Worm (Caenorhabditis elegans) whole organism, L2 larva: Measurements from ENCODE around the gene bus-2.

Source experiments
- C34F6.9 ChIP-seq: fragments of 150-350 bp; optimal IDR thresholded peaks from 2 replicates; lab custom pipeline; 2014; ENCODE audit warnings: missing biosample characterization, missing genetic modification characterization
- F13H6.1 ChIP-seq: sonication (generic microtip); optimal IDR thresholded peaks from 2 replicates; lab custom pipeline; 2016; ENCODE audit warnings: missing genetic modification characterization, missing compliant biosample characterization
- R02D3.7 ChIP-seq: fragments of 150-350 bp; optimal IDR thresholded peaks from 2 replicates; lab custom pipeline; 2014; ENCODE audit warnings: missing biosample characterization, missing genetic modification characterization
- Y55F3AM.14 ChIP-seq: fragments of 200-800 bp; sonication (Bioruptor generic); optimal IDR thresholded peaks from 2 replicates; lab custom pipeline; 2018; ENCODE audit warnings: mild to moderate bottlenecking, missing genetic modification characterization, missing compliant biosample characterization
- ZK546.5 ChIP-seq: sonication (generic microtip); optimal IDR thresholded peaks from 2 replicates; lab custom pipeline; 2017; ENCODE audit warnings: missing biosample characterization, missing genetic modification characterization
- alr-1 ChIP-seq: fragments of 150-350 bp; optimal IDR thresholded peaks from 2 replicates; lab custom pipeline; 2014; ENCODE audit warnings: missing biosample characterization, missing genetic modification characterization
- aly-2 ChIP-seq: fragments of 150-350 bp; optimal IDR thresholded peaks from 2 replicates; lab custom pipeline; 2014; ENCODE audit warnings: missing biosample characterization, missing genetic modification characterization
- ama-1 ChIP-seq: fragments of 150-350 bp; optimal IDR thresholded peaks from 2 replicates; lab custom pipeline; 2018; ENCODE audit warnings: inconsistent platforms
- blmp-1 ChIP-seq: sonication (generic microtip); optimal IDR thresholded peaks from 2 replicates; lab custom pipeline; 2017; ENCODE audit warnings: missing genetic modification characterization, mild to moderate bottlenecking, missing compliant biosample characterization, antibody characterized with exemption, moderate library complexity; ENCODE audit not compliant: insufficient read depth
- ceh-82 ChIP-seq: fragments of 150-350 bp; optimal IDR thresholded peaks from 2 replicates; lab custom pipeline; 2014; ENCODE audit warnings: missing biosample characterization, missing genetic modification characterization
- crh-2 ChIP-seq: sonication (generic microtip); optimal IDR thresholded peaks from 2 replicates; lab custom pipeline; 2017; ENCODE audit warnings: missing biosample characterization, missing genetic modification characterization
- dmd-4 ChIP-seq: sonication (generic microtip); optimal IDR thresholded peaks from 2 replicates; lab custom pipeline; 2017; ENCODE audit warnings: missing biosample characterization, missing genetic modification characterization
- egl-27 ChIP-seq: sonication (generic microtip); optimal IDR thresholded peaks from 3 replicates; lab custom pipeline; 2017; ENCODE audit warnings: missing biosample characterization, missing genetic modification reagents, missing genetic modification characterization
- elt-1 ChIP-seq: fragments of 150-350 bp; optimal IDR thresholded peaks from 2 replicates; lab custom pipeline; 2014; ENCODE audit warnings: missing biosample characterization, missing genetic modification characterization
- elt-3 ChIP-seq: sonication (generic microtip); optimal IDR thresholded peaks from 2 replicates; lab custom pipeline; 2017; ENCODE audit warnings: missing biosample characterization, missing genetic modification characterization
- gmeb-1 ChIP-seq: fragments of 150-350 bp; optimal IDR thresholded peaks from 2 replicates; lab custom pipeline; 2014; ENCODE audit warnings: missing biosample characterization, missing genetic modification characterization
- lin-11 ChIP-seq: fragments of 150-350 bp; sonication (generic microtip); optimal IDR thresholded peaks from 2 replicates; lab custom pipeline; 2014; ENCODE audit warnings: missing biosample characterization, missing genetic modification characterization, inconsistent platforms, mixed read lengths
- lin-13 ChIP-seq: fragments of 150-350 bp; optimal IDR thresholded peaks from 2 replicates; lab custom pipeline; 2014; ENCODE audit warnings: missing biosample characterization, missing genetic modification reagents, missing genetic modification characterization
- lin-39 ChIP-seq: fragments of 150-350 bp; optimal IDR thresholded peaks from 2 replicates; lab custom pipeline; 2014; ENCODE audit warnings: missing biosample characterization, missing genetic modification reagents, missing genetic modification characterization
- lsy-2 ChIP-seq, 2 experiments: fragments of 150-350 bp in 1 of 2; sonication (generic microtip) in 1 of 2; optimal IDR thresholded peaks; 2 replicates each; lab custom pipeline; 2014 to 2017; ENCODE audit warnings: missing biosample characterization in 2 of 2, missing genetic modification characterization in 2 of 2
- mab-5 ChIP-seq: fragments of 150-350 bp; optimal IDR thresholded peaks from 2 replicates; lab custom pipeline; 2014; ENCODE audit warnings: missing biosample characterization, missing genetic modification characterization
- mdl-1 ChIP-seq, 2 experiments: fragments of 150-350 bp in 1 of 2; sonication (generic microtip) in 1 of 2; optimal IDR thresholded peaks; 2 replicates each; lab custom pipeline; 2017; ENCODE audit warnings: missing biosample characterization in 2 of 2, missing genetic modification characterization in 2 of 2
- nhr-11 ChIP-seq: fragments of 150-350 bp; optimal IDR thresholded peaks from 2 replicates; lab custom pipeline; 2014; ENCODE audit warnings: missing biosample characterization, missing genetic modification characterization
- nhr-12 ChIP-seq: fragments of 150-350 bp; optimal IDR thresholded peaks from 2 replicates; lab custom pipeline; 2014; ENCODE audit warnings: missing biosample characterization, missing genetic modification characterization
- nhr-129 ChIP-seq: fragments of 150-350 bp; optimal IDR thresholded peaks from 2 replicates; lab custom pipeline; 2014; ENCODE audit warnings: missing biosample characterization, missing genetic modification characterization
- nhr-23 ChIP-seq: fragments of 150-350 bp; optimal IDR thresholded peaks from 2 replicates; lab custom pipeline; 2014; ENCODE audit warnings: missing biosample characterization, missing genetic modification reagents, missing genetic modification characterization
- nhr-237 ChIP-seq: fragments of 150-350 bp; optimal IDR thresholded peaks from 2 replicates; lab custom pipeline; 2014; ENCODE audit warnings: missing biosample characterization, missing genetic modification characterization
- nhr-25 ChIP-seq: fragments of 150-350 bp; sonication (generic microtip); optimal IDR thresholded peaks from 3 replicates; lab custom pipeline; 2014; ENCODE audit warnings: missing biosample characterization, missing genetic modification characterization
- nhr-6 ChIP-seq: fragments of 150-350 bp; optimal IDR thresholded peaks from 2 replicates; lab custom pipeline; 2014; ENCODE audit warnings: missing biosample characterization, missing genetic modification characterization
- nhr-77 ChIP-seq: fragments of 150-350 bp; optimal IDR thresholded peaks from 2 replicates; lab custom pipeline; 2014; ENCODE audit warnings: missing biosample characterization, missing genetic modification characterization
- peb-1 ChIP-seq: fragments of 150-350 bp; optimal IDR thresholded peaks from 2 replicates; lab custom pipeline; 2014; ENCODE audit warnings: missing biosample characterization, missing genetic modification characterization
- sem-4 ChIP-seq: fragments of 150-350 bp; optimal IDR thresholded peaks from 2 replicates; lab custom pipeline; 2014; ENCODE audit warnings: missing biosample characterization, missing genetic modification reagents, missing genetic modification characterization
- skn-1 ChIP-seq: sonication (generic microtip); optimal IDR thresholded peaks from 2 replicates; lab custom pipeline; 2017; ENCODE audit warnings: missing biosample characterization, missing genetic modification characterization
- sma-3 ChIP-seq: sonication (generic microtip); optimal IDR thresholded peaks from 2 replicates; lab custom pipeline; 2016; ENCODE audit warnings: missing genetic modification reagents, missing genetic modification characterization, missing compliant biosample characterization
- sma-9 ChIP-seq, 2 experiments: fragments of 150-350 bp in 1 of 2; sonication (generic microtip) in 1 of 2; optimal IDR thresholded peaks; 2 replicates each; lab custom pipeline; 2014 to 2016; ENCODE audit warnings: missing genetic modification characterization in 2 of 2, mild to moderate bottlenecking in 1 of 2, missing biosample characterization in 1 of 2, missing compliant biosample characterization in 1 of 2, missing genetic modification reagents in 1 of 2, moderate library complexity in 1 of 2
- unc-55 ChIP-seq: fragments of 150-350 bp; sonication (generic microtip); optimal IDR thresholded peaks from 3 replicates; lab custom pipeline; 2014; ENCODE audit warnings: missing biosample characterization, missing genetic modification reagents, missing genetic modification characterization
- unc-62 ChIP-seq: fragments of 150-350 bp; optimal IDR thresholded peaks from 2 replicates; lab custom pipeline; 2014; ENCODE audit warnings: missing biosample characterization, missing genetic modification reagents, missing genetic modification characterization
- zag-1 ChIP-seq: fragments of 150-350 bp; optimal IDR thresholded peaks from 2 replicates; lab custom pipeline; 2014; ENCODE audit warnings: missing biosample characterization, missing genetic modification characterization
- ztf-11 ChIP-seq: sonication (generic microtip); optimal IDR thresholded peaks from 2 replicates; lab custom pipeline; 2017; ENCODE audit warnings: missing biosample characterization, missing genetic modification characterization
- ztf-4 ChIP-seq: fragments of 150-350 bp; optimal IDR thresholded peaks from 2 replicates; lab custom pipeline; 2014; ENCODE audit warnings: missing biosample characterization, missing genetic modification characterization

The bus-2 gene

DNA sequence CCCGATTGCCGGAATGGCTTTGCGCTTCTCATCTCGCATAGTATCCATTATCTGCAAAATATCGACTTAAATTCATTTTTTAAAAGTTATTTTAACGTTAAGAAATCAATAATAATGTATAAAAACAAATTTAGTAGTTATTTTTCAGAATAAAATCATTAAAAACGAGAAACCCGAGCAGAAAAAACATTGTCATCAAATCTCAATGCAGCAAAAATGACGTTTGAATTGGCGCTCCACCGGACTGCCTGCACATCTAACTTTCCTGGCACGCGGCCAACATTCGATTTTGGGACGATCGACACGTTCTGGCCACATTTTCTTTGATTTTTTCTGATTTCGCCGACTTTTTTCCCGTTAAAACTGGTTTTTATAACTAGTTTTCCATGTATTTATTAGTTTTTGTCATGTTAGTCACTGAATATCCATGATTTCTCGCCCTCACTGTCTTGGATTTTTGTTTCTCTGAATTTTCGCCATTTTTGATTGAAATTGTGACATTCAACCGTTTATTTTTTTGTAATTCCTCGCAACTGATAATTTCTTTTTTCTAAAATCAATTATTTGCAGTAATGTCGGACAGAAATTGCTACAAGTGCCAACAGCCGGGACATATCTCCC lies 10.1 kb downstream of the bus-2 start, which contains the start of the genes pbs-1 and K08D12.3 (continued):
- TF ChIP-seq nhr-12 (tag; lab: Kevin White, UChicago), result no peak
- peak; percentile 19 for TF ChIP-seq Y55F3AM.14 (GFP tag; lab: Kevin White, UChicago)
- peak; percentile 64 for TF ChIP-seq lin-11 (tag; lab: Kevin White, UChicago)
- TF ChIP-seq ceh-82, result peak; percentile 40
- TF ChIP-seq nhr-77 (tag; lab: Kevin White, UChicago), result no peak
- peak in 1 of 2 experiments; percentile 9 for TF ChIP-seq mdl-1 (tag; optimal IDR thresholded peaks at IDR 0.05; lab: Kevin White, UChicago)
- no peak for TF ChIP-seq elt-1
- TF ChIP-seq crh-2 (tag; lab: Kevin White, UChicago), result peak; percentile 87
- no peak for TF ChIP-seq nhr-11 (tag; lab: Kevin White, UChicago)
- TF ChIP-seq sma-9 (GFP tag; optimal IDR thresholded peaks at IDR 0.05; lab: Kevin White, UChicago), result peak; percentile 50
- no peak for TF ChIP-seq sma-9 (tag; optimal IDR thresholded peaks at IDR 0.05; lab: Kevin White, UChicago)
- peak; percentile 81 for TF ChIP-seq sma-3 (GFP tag; lab: Kevin White, UChicago)
- TF ChIP-seq zag-1 (tag; lab: Kevin White, UChicago), result no peak
- TF ChIP-seq mab-5 (tag; lab: Kevin White, UChicago), result peak; percentile 63

DNA sequence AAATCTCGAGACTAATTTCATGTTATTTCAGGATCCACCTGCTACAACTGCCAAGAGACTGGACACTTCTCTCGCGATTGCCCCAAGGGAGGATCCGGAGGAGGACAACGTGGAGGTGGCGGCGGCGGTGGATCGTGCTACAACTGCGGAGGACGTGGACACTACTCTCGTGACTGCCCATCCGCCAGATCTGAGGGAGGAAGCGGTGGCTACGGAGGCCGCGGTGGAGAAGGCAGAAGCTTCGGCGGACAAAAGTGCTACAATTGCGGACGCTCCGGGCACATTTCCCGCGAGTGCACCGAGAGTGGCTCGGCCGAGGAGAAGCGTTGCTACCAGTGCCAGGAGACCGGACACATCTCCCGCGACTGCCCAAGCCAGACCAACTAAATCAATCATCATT lies 10.8 kb downstream of the bus-2 start:
- TF ChIP-seq lin-39 (tag; lab: Kevin White, UChicago), result no peak

- TF ChIP-seq ceh-82 (no peak), C34F6.9 (tag; lab: Kevin White, UChicago) (no peak), dmd-4 (no peak), ztf-11 (tag; lab: Kevin White, UChicago) (no peak), egl-27 (no peak), nhr-237 (tag; lab: Kevin White, UChicago) (no peak), nhr-6 (tag; lab: Kevin White, UChicago) (no peak), aly-2 (tag; lab: Kevin White, UChicago) (no peak), unc-55 (GFP tag; lab: Kevin White, UChicago) (no peak), sma-9 (GFP tag; optimal IDR thresholded peaks at IDR 0.05; lab: Kevin White, UChicago) (no peak), sma-9 (tag; optimal IDR thresholded peaks at IDR 0.05; lab: Kevin White, UChicago) (no peak), nhr-77 (tag; lab: Kevin White, UChicago) (no peak), ama-1 (lab: Kevin White, UChicago) (no peak), ZK546.5 (tag; lab: Kevin White, UChicago) (peak; percentile 50), lsy-2 (tag; optimal IDR thresholded peaks at IDR 0.05; lab: Kevin White, UChicago) (peak in 1 of 2 experiments; percentile 12), elt-3 (tag; lab: Kevin White, UChicago) (no peak), sem-4 (tag; lab: Kevin White, UChicago) (no peak), nhr-23 (tag; lab: Kevin White, UChicago) (no peak), unc-62 (GFP tag; lab: Kevin White, UChicago) (no peak), blmp-1 (tag; lab: Kevin White, UChicago) (no peak), nhr-129 (tag; lab: Kevin White, UChicago) (no peak), alr-1 (tag; lab: Kevin White, UChicago) (no peak), peb-1 (tag; lab: Kevin White, UChicago) (no peak), R02D3.7 (tag; lab: Kevin White, UChicago) (no peak), F13H6.1 (no peak), gmeb-1 (tag; lab: Kevin White, UChicago) (no peak), lin-13 (GFP tag; lab: Kevin White, UChicago) (peak; percentile 30), ztf-4 (tag; lab: Kevin White, UChicago) (no peak), nhr-25 (tag; lab: Kevin White, UChicago) (peak; percentile 22), mab-5 (tag; lab: Kevin White, UChicago) (no peak), skn-1 (tag; lab: Kevin White, UChicago) (no peak), nhr-12 (tag; lab: Kevin White, UChicago) (no peak)
These were observed 11.4 kb downstream of the bus-2 start, which contains the start of gene rpi-2 for ce11 chrIV:1711029-1711489. TSS of gene rpi-2 (plus strand) at chrIV:1711262.
